Worm (Caenorhabditis elegans) whole organism, L2 larva: Measurements from ENCODE around the gene F14D7.9.

Source experiments
- Y55F3AM.14 ChIP-seq: fragments of 200-800 bp; sonication (Bioruptor generic); optimal IDR thresholded peaks from 2 replicates; lab custom pipeline; 2018; ENCODE audit warnings: mild to moderate bottlenecking, missing genetic modification characterization, missing compliant biosample characterization
- ceh-16 ChIP-seq: fragments of 150-350 bp; optimal IDR thresholded peaks from 2 replicates; lab custom pipeline; 2014; ENCODE audit warnings: missing biosample characterization, missing genetic modification characterization
- ceh-82 ChIP-seq: fragments of 150-350 bp; optimal IDR thresholded peaks from 2 replicates; lab custom pipeline; 2014; ENCODE audit warnings: missing biosample characterization, missing genetic modification characterization
- elt-1 ChIP-seq: fragments of 150-350 bp; optimal IDR thresholded peaks from 2 replicates; lab custom pipeline; 2014; ENCODE audit warnings: missing biosample characterization, missing genetic modification characterization
- lin-13 ChIP-seq: fragments of 150-350 bp; optimal IDR thresholded peaks from 2 replicates; lab custom pipeline; 2014; ENCODE audit warnings: missing biosample characterization, missing genetic modification reagents, missing genetic modification characterization
- lin-39 ChIP-seq: fragments of 150-350 bp; optimal IDR thresholded peaks from 2 replicates; lab custom pipeline; 2014; ENCODE audit warnings: missing biosample characterization, missing genetic modification reagents, missing genetic modification characterization
- mab-5 ChIP-seq: fragments of 150-350 bp; optimal IDR thresholded peaks from 2 replicates; lab custom pipeline; 2014; ENCODE audit warnings: missing biosample characterization, missing genetic modification characterization
- nhr-129 ChIP-seq: fragments of 150-350 bp; optimal IDR thresholded peaks from 2 replicates; lab custom pipeline; 2014; ENCODE audit warnings: missing biosample characterization, missing genetic modification characterization
- nhr-23 ChIP-seq: fragments of 150-350 bp; optimal IDR thresholded peaks from 2 replicates; lab custom pipeline; 2014; ENCODE audit warnings: missing biosample characterization, missing genetic modification reagents, missing genetic modification characterization
- sem-4 ChIP-seq: fragments of 150-350 bp; optimal IDR thresholded peaks from 2 replicates; lab custom pipeline; 2014; ENCODE audit warnings: missing biosample characterization, missing genetic modification reagents, missing genetic modification characterization
- snpc-4 ChIP-seq: fragments of 150-350 bp; optimal IDR thresholded peaks from 2 replicates; lab custom pipeline; 2014; ENCODE audit warnings: missing biosample characterization, missing genetic modification characterization
- ztf-4 ChIP-seq: fragments of 150-350 bp; optimal IDR thresholded peaks from 2 replicates; lab custom pipeline; 2014; ENCODE audit warnings: missing biosample characterization, missing genetic modification characterization

DNA sequence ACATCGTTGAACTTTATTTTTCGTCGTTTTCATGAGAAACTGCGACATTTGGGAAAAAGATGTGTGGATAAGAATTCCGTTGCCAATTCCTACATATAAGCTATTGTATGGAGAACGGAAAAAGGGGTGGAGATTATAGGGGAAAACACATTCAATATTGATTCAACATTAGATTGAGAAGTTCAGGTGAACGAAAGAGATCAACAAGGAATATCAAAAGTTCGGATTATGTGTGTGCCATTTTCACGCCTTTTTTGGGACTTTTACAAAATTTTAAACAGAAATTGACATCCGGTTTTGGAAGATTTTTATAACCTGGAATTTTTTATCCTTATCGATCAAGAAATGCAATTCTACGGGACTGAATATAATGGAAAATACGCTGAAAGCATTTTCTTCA is 33.3 kb downstream of the F14D7.9 start, which contains the start of gene F47B8.5:
- TF ChIP-seq mab-5 (tag; lab: Kevin White, UChicago), result no peak
- TF ChIP-seq nhr-23, result no peak
- no peak for TF ChIP-seq elt-1 (tag; lab: Kevin White, UChicago)
- no peak for TF ChIP-seq nhr-129 (tag; lab: Kevin White, UChicago)
- TF ChIP-seq snpc-4 (tag; lab: Kevin White, UChicago), result no peak
- TF ChIP-seq lin-39 (tag; lab: Kevin White, UChicago), result no peak
- TF ChIP-seq lin-13, result no peak
- no peak for TF ChIP-seq ztf-4 (tag; lab: Kevin White, UChicago)
- no peak for TF ChIP-seq ceh-16
- TF ChIP-seq Y55F3AM.14 (GFP tag; lab: Kevin White, UChicago), result no peak
- TF ChIP-seq sem-4 (tag; lab: Kevin White, UChicago), result no peak
- no peak for TF ChIP-seq ceh-82 (tag; lab: Kevin White, UChicago)
